Fruit fly (Drosophila melanogaster) whole organism, embryonic: ENCODE results near the gene CG6972.

Experiments used
- Bdp1 ChIP-seq: fragments of 200-800 bp; sonication (Bioruptor generic); optimal IDR thresholded peaks from 3 replicates; lab custom pipeline; 2016; ENCODE audit warnings: missing biosample characterization, missing genetic modification characterization
- CG10543 ChIP-seq: fragments of 200-800 bp; sonication (Bioruptor generic); optimal IDR thresholded peaks from 3 replicates; lab custom pipeline; 2017; ENCODE audit warnings: missing biosample characterization, mild to moderate bottlenecking, missing genetic modification characterization, moderate library complexity
- CG15479 ChIP-seq: fragments of 200-800 bp; sonication (Bioruptor generic); optimal IDR thresholded peaks from 3 replicates; lab custom pipeline; 2019; ENCODE audit warnings: missing biosample characterization, mild to moderate bottlenecking, missing genetic modification characterization, moderate library complexity
- CG34224 ChIP-seq: fragments of 200-800 bp; sonication (Bioruptor generic); IDR thresholded peaks from 3 replicates; pipeline ENCODE4 v1.3.6; 2022; ENCODE audit warnings: missing biosample characterization, missing genetic modification characterization; ENCODE audit not compliant: partially characterized antibody
- br ChIP-seq: fragments of >200 bp; optimal IDR thresholded peaks from 2 replicates; lab custom pipeline; 2017
- btn ChIP-seq: fragments of 200-800 bp; sonication (Bioruptor generic); optimal IDR thresholded peaks from 2 replicates; lab custom pipeline; 2016; ENCODE audit warnings: missing biosample characterization, missing genetic modification characterization
- chif ChIP-seq, 2 experiments: fragments of 200-800 bp; sonication (Bioruptor generic); optimal IDR thresholded peaks; 3 replicates each; lab custom pipeline; 2016; ENCODE audit warnings: missing biosample characterization in 2 of 2, missing genetic modification characterization in 2 of 2
- fd64A ChIP-seq: fragments of 200-800 bp; sonication (Bioruptor generic); optimal IDR thresholded peaks from 3 replicates; lab custom pipeline; 2018; ENCODE audit warnings: missing biosample characterization, mild to moderate bottlenecking, missing genetic modification characterization
- onecut ChIP-seq: fragments of 200-800 bp; sonication (Bioruptor generic); IDR thresholded peaks from 2 replicates; pipeline ENCODE4 v1.3.6; 2022; ENCODE audit warnings: missing biosample characterization, missing genetic modification characterization

dm6 chr3R:22701793-22702192 is at the start of gene CG6972, which contains the start of gene CCAP:
- TF ChIP-seq br (lab: Kevin White, UChicago) (no peak), onecut (no peak), Bdp1 (GFP tag; lab: Kevin White, UChicago) (no peak), btn (GFP tag; lab: Kevin White, UChicago) (no peak), chif (GFP tag; optimal IDR thresholded peaks at IDR 0.05; lab: Kevin White, UChicago) (no peak), CG15479 (no peak), CG34224 (GFP tag; lab: Robert Waterston, UW) (no peak), CG10543 (GFP tag; lab: Kevin White, UChicago) (no peak), fd64A (GFP tag; lab: Kevin White, UChicago) (no peak)
